Worm (Caenorhabditis elegans) whole organism, L2 larva: ENCODE measurements around the gene mnp-1.

Source experiments
- C34F6.9 ChIP-seq: fragments of 150-350 bp; optimal IDR thresholded peaks from 2 replicates; lab custom pipeline; 2014; ENCODE audit warnings: missing biosample characterization, missing genetic modification characterization
- F13H6.1 ChIP-seq: sonication (generic microtip); optimal IDR thresholded peaks from 2 replicates; lab custom pipeline; 2016; ENCODE audit warnings: missing genetic modification characterization, missing compliant biosample characterization
- R02D3.7 ChIP-seq: fragments of 150-350 bp; optimal IDR thresholded peaks from 2 replicates; lab custom pipeline; 2014; ENCODE audit warnings: missing biosample characterization, missing genetic modification characterization
- Y55F3AM.14 ChIP-seq: fragments of 200-800 bp; sonication (Bioruptor generic); optimal IDR thresholded peaks from 2 replicates; lab custom pipeline; 2018; ENCODE audit warnings: mild to moderate bottlenecking, missing genetic modification characterization, missing compliant biosample characterization
- ZK546.5 ChIP-seq: sonication (generic microtip); optimal IDR thresholded peaks from 2 replicates; lab custom pipeline; 2017; ENCODE audit warnings: missing biosample characterization, missing genetic modification characterization
- alr-1 ChIP-seq: fragments of 150-350 bp; optimal IDR thresholded peaks from 2 replicates; lab custom pipeline; 2014; ENCODE audit warnings: missing biosample characterization, missing genetic modification characterization
- aly-2 ChIP-seq: fragments of 150-350 bp; optimal IDR thresholded peaks from 2 replicates; lab custom pipeline; 2014; ENCODE audit warnings: missing biosample characterization, missing genetic modification characterization
- ama-1 ChIP-seq: fragments of 150-350 bp; optimal IDR thresholded peaks from 2 replicates; lab custom pipeline; 2018; ENCODE audit warnings: inconsistent platforms
- crh-2 ChIP-seq: sonication (generic microtip); optimal IDR thresholded peaks from 2 replicates; lab custom pipeline; 2017; ENCODE audit warnings: missing biosample characterization, missing genetic modification characterization
- dmd-4 ChIP-seq: sonication (generic microtip); optimal IDR thresholded peaks from 2 replicates; lab custom pipeline; 2017; ENCODE audit warnings: missing biosample characterization, missing genetic modification characterization
- egl-27 ChIP-seq: sonication (generic microtip); optimal IDR thresholded peaks from 3 replicates; lab custom pipeline; 2017; ENCODE audit warnings: missing biosample characterization, missing genetic modification reagents, missing genetic modification characterization
- elt-1 ChIP-seq: fragments of 150-350 bp; optimal IDR thresholded peaks from 2 replicates; lab custom pipeline; 2014; ENCODE audit warnings: missing biosample characterization, missing genetic modification characterization
- elt-3 ChIP-seq: sonication (generic microtip); optimal IDR thresholded peaks from 2 replicates; lab custom pipeline; 2017; ENCODE audit warnings: missing biosample characterization, missing genetic modification characterization
- lin-11 ChIP-seq: fragments of 150-350 bp; sonication (generic microtip); optimal IDR thresholded peaks from 2 replicates; lab custom pipeline; 2014; ENCODE audit warnings: missing biosample characterization, missing genetic modification characterization, inconsistent platforms, mixed read lengths
- lin-13 ChIP-seq: fragments of 150-350 bp; optimal IDR thresholded peaks from 2 replicates; lab custom pipeline; 2014; ENCODE audit warnings: missing biosample characterization, missing genetic modification reagents, missing genetic modification characterization
- lin-39 ChIP-seq: fragments of 150-350 bp; optimal IDR thresholded peaks from 2 replicates; lab custom pipeline; 2014; ENCODE audit warnings: missing biosample characterization, missing genetic modification reagents, missing genetic modification characterization
- lsy-2 ChIP-seq, 2 experiments: fragments of 150-350 bp in 1 of 2; sonication (generic microtip) in 1 of 2; optimal IDR thresholded peaks; 2 replicates each; lab custom pipeline; 2014 to 2017; ENCODE audit warnings: missing biosample characterization in 2 of 2, missing genetic modification characterization in 2 of 2
- mab-5 ChIP-seq: fragments of 150-350 bp; optimal IDR thresholded peaks from 2 replicates; lab custom pipeline; 2014; ENCODE audit warnings: missing biosample characterization, missing genetic modification characterization
- nhr-10 ChIP-seq: sonication (generic microtip); optimal IDR thresholded peaks from 2 replicates; lab custom pipeline; 2017; ENCODE audit warnings: missing biosample characterization, missing genetic modification characterization
- nhr-12 ChIP-seq: fragments of 150-350 bp; optimal IDR thresholded peaks from 2 replicates; lab custom pipeline; 2014; ENCODE audit warnings: missing biosample characterization, missing genetic modification characterization
- nhr-129 ChIP-seq: fragments of 150-350 bp; optimal IDR thresholded peaks from 2 replicates; lab custom pipeline; 2014; ENCODE audit warnings: missing biosample characterization, missing genetic modification characterization
- nhr-21 ChIP-seq: fragments of 150-350 bp; optimal IDR thresholded peaks from 2 replicates; lab custom pipeline; 2014; ENCODE audit warnings: missing biosample characterization, missing genetic modification characterization
- nhr-23 ChIP-seq: fragments of 150-350 bp; optimal IDR thresholded peaks from 2 replicates; lab custom pipeline; 2014; ENCODE audit warnings: missing biosample characterization, missing genetic modification reagents, missing genetic modification characterization
- nhr-237 ChIP-seq: fragments of 150-350 bp; optimal IDR thresholded peaks from 2 replicates; lab custom pipeline; 2014; ENCODE audit warnings: missing biosample characterization, missing genetic modification characterization
- nhr-25 ChIP-seq: fragments of 150-350 bp; sonication (generic microtip); optimal IDR thresholded peaks from 3 replicates; lab custom pipeline; 2014; ENCODE audit warnings: missing biosample characterization, missing genetic modification characterization
- nhr-77 ChIP-seq: fragments of 150-350 bp; optimal IDR thresholded peaks from 2 replicates; lab custom pipeline; 2014; ENCODE audit warnings: missing biosample characterization, missing genetic modification characterization
- peb-1 ChIP-seq: fragments of 150-350 bp; optimal IDR thresholded peaks from 2 replicates; lab custom pipeline; 2014; ENCODE audit warnings: missing biosample characterization, missing genetic modification characterization
- sem-4 ChIP-seq: fragments of 150-350 bp; optimal IDR thresholded peaks from 2 replicates; lab custom pipeline; 2014; ENCODE audit warnings: missing biosample characterization, missing genetic modification reagents, missing genetic modification characterization
- sma-9 ChIP-seq, 2 experiments: fragments of 150-350 bp in 1 of 2; sonication (generic microtip) in 1 of 2; optimal IDR thresholded peaks; 2 replicates each; lab custom pipeline; 2014 to 2016; ENCODE audit warnings: missing genetic modification characterization in 2 of 2, mild to moderate bottlenecking in 1 of 2, missing biosample characterization in 1 of 2, missing compliant biosample characterization in 1 of 2, missing genetic modification reagents in 1 of 2, moderate library complexity in 1 of 2
- unc-39 ChIP-seq: fragments of 150-350 bp; optimal IDR thresholded peaks from 2 replicates; lab custom pipeline; 2014; ENCODE audit warnings: missing biosample characterization, missing genetic modification characterization
- unc-55 ChIP-seq: fragments of 150-350 bp; sonication (generic microtip); optimal IDR thresholded peaks from 3 replicates; lab custom pipeline; 2014; ENCODE audit warnings: missing biosample characterization, missing genetic modification reagents, missing genetic modification characterization
- unc-62 ChIP-seq: fragments of 150-350 bp; optimal IDR thresholded peaks from 2 replicates; lab custom pipeline; 2014; ENCODE audit warnings: missing biosample characterization, missing genetic modification reagents, missing genetic modification characterization
- zag-1 ChIP-seq: fragments of 150-350 bp; optimal IDR thresholded peaks from 2 replicates; lab custom pipeline; 2014; ENCODE audit warnings: missing biosample characterization, missing genetic modification characterization
- ztf-11 ChIP-seq: sonication (generic microtip); optimal IDR thresholded peaks from 2 replicates; lab custom pipeline; 2017; ENCODE audit warnings: missing biosample characterization, missing genetic modification characterization

The mnp-1 gene

ce11 chrIII:4317065-4317752 lies 39.2 kb upstream of the mnp-1 start, which contains the start of gene tag-131 (continued):
- no peak for TF ChIP-seq nhr-23 (tag; lab: Kevin White, UChicago)

DNA sequence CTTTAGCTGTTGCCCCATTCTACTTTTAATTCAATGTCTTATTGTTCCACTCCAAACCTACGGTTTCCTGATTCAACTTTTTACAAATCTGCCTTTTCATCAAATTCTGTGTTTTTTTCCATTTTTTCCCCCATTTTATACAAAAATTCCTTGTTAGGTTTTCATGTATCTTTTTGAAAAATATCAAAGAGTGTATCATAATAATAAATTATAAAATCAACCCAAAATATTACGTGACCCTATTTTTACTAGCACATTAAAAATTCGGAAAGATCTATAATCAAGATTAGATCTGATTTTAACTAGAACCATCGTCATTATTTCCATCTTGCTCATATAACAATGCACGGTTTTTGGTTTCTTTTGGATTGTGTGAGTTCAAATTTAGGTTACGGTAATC lies 36.3 kb upstream of the mnp-1 start, which contains the start of gene H38K22.6:
H38K22.6 (plus strand) TSS at position 301 of the 400 bp plus-strand sequence.
- TF ChIP-seq elt-1 (tag; lab: Kevin White, UChicago) (no peak), dmd-4 (no peak), lin-11 (no peak), nhr-77 (tag; lab: Kevin White, UChicago) (no peak), nhr-129 (tag; lab: Kevin White, UChicago) (no peak), nhr-23 (tag; lab: Kevin White, UChicago) (no peak), egl-27 (tag; lab: Kevin White, UChicago) (no peak), nhr-25 (tag; lab: Kevin White, UChicago) (no peak), Y55F3AM.14 (no peak), nhr-21 (no peak), R02D3.7 (no peak), lin-39 (tag; lab: Kevin White, UChicago) (no peak), alr-1 (tag; lab: Kevin White, UChicago) (no peak), nhr-237 (tag; lab: Kevin White, UChicago) (no peak), nhr-12 (no peak), lsy-2 (tag; optimal IDR thresholded peaks at IDR 0.05; lab: Kevin White, UChicago) (no peak), aly-2 (tag; lab: Kevin White, UChicago) (no peak), sem-4 (tag; lab: Kevin White, UChicago) (no peak), peb-1 (no peak), ama-1 (lab: Kevin White, UChicago) (no peak)

ce11 chrIII:4321399-4321798 lies 35.0 kb upstream of the mnp-1 start, which contains the start of gene H38K22.7:
Gene H38K22.7, plus strand, starts transcription at chrIII:4321699.
- TF ChIP-seq alr-1 (tag; lab: Kevin White, UChicago) = no peak
- TF ChIP-seq unc-62 (GFP tag; lab: Kevin White, UChicago) = no peak
- no peak for TF ChIP-seq lin-13 (GFP tag; lab: Kevin White, UChicago)
- no peak for TF ChIP-seq nhr-129 (tag; lab: Kevin White, UChicago)
- TF ChIP-seq nhr-10 (tag; lab: Kevin White, UChicago) = no peak
- TF ChIP-seq unc-55 (GFP tag; lab: Kevin White, UChicago) = no peak
- no peak for TF ChIP-seq nhr-23 (tag; lab: Kevin White, UChicago)
- no peak for TF ChIP-seq unc-39 (tag; lab: Kevin White, UChicago)
- no peak for TF ChIP-seq nhr-77 (tag; lab: Kevin White, UChicago)
- no peak for TF ChIP-seq lsy-2 (tag; optimal IDR thresholded peaks at IDR 0.05; lab: Kevin White, UChicago)
- no peak for TF ChIP-seq elt-3 (tag; lab: Kevin White, UChicago)
- no peak for TF ChIP-seq R02D3.7
- no peak for TF ChIP-seq sem-4 (tag; lab: Kevin White, UChicago)

- TF ChIP-seq sem-4 (tag; lab: Kevin White, UChicago) (peak; percentile 5), ZK546.5 (no peak), crh-2 (tag; lab: Kevin White, UChicago) (peak; percentile 31), nhr-129 (tag; lab: Kevin White, UChicago) (peak; percentile 6), sma-9 (GFP tag; optimal IDR thresholded peaks at IDR 0.05; lab: Kevin White, UChicago) (peak; percentile 43), sma-9 (tag; optimal IDR thresholded peaks at IDR 0.05; lab: Kevin White, UChicago) (no peak), lsy-2 (tag; optimal IDR thresholded peaks at IDR 0.05; lab: Kevin White, UChicago) (peak in 1 of 2 experiments; percentile 54), F13H6.1 (tag; lab: Kevin White, UChicago) (peak; percentile 70), egl-27 (tag; lab: Kevin White, UChicago) (no peak), mab-5 (peak; percentile 72), ztf-11 (tag; lab: Kevin White, UChicago) (no peak), nhr-25 (tag; lab: Kevin White, UChicago) (no peak), C34F6.9 (tag; lab: Kevin White, UChicago) (peak; percentile 79), lin-39 (tag; lab: Kevin White, UChicago) (no peak), nhr-21 (no peak), zag-1 (peak; percentile 1), unc-55 (GFP tag; lab: Kevin White, UChicago) (peak; percentile 85)
Measured at ce11 chrIII:4323120-4323519, 33.3 kb upstream of the mnp-1 start.
